Fruit fly (Drosophila melanogaster): ENCODE measurements around the gene Mrp4.

Mrp4 gene

DNA sequence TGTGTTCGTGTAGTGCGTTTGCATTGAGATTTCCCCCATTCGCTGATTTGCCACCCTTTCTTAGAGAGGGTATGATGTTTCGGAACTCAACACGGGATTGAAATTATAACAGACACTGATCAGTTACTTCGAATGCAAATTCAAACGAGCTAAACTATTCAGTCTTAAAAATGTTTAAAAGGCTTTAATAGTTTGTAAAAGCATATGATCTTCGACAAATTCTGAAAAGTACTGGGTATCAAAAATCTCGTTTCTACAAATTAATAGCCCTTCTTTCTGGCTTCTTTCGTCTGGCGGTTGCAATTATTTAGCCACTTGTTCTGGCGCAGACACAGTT is 13.2 kb downstream of the Mrp4 start (continued):
- no peak for TF ChIP-seq BEAF-32 (GFP tag; optimal IDR thresholded peaks at IDR 0.05)
- TF ChIP-seq CG14014 (GFP tag; IDR thresholded peaks at IDR 0.05) = peak; percentile 69
- TF ChIP-seq Nf-YA (GFP tag; IDR thresholded peaks at IDR 0.05) = peak; percentile 64; the same call in 1 of the 2 replicates
- no peak for TF ChIP-seq cad (GFP tag; optimal IDR thresholded peaks at IDR 0.05)
- TF ChIP-seq dmrt11E (tag; optimal IDR thresholded peaks at IDR 0.05) = peak; percentile 21
- peak; percentile 8; the same call in 1 of the 2 replicates for TF ChIP-seq Doc2 (GFP tag; IDR thresholded peaks at IDR 0.05)
- TF ChIP-seq CG6254 (GFP tag; optimal IDR thresholded peaks at IDR 0.05) = peak; percentile 27
- TF ChIP-seq CG6854 (GFP tag; optimal IDR thresholded peaks at IDR 0.05) = peak; percentile 27
- TF ChIP-seq CG11695 (GFP tag; IDR thresholded peaks at IDR 0.05) = peak; percentile 75
- no peak for TF ChIP-seq ato (GFP tag; IDR thresholded peaks at IDR 0.05; ENCODE audit: partially characterized antibody)
- TF ChIP-seq knrl (GFP tag; IDR thresholded peaks at IDR 0.05; ENCODE audit: partially characterized antibody) = no peak
- peak; percentile 60; the same call in 1 of the 3 replicates for TF ChIP-seq CG2889 (GFP tag; IDR thresholded peaks at IDR 0.05)
- TF ChIP-seq da (GFP tag; optimal IDR thresholded peaks at IDR 0.05) = no peak
- TF ChIP-seq sqz (GFP tag; optimal IDR thresholded peaks at IDR 0.05) = no peak
- TF ChIP-seq cas (GFP tag; IDR thresholded peaks at IDR 0.05) = no peak
- peak; percentile 46 for TF ChIP-seq CG10979 (tag; optimal IDR thresholded peaks at IDR 0.05)
- TF ChIP-seq Xbp1 (GFP tag; optimal IDR thresholded peaks at IDR 0.05) = peak; percentile 76
- no peak for TF ChIP-seq Adf1 (GFP tag; IDR thresholded peaks at IDR 0.05)
- TF ChIP-seq Neu2 (GFP tag; optimal IDR thresholded peaks at IDR 0.05; ENCODE audit: borderline replicate concordance) = no peak
- TF ChIP-seq CG33557 (GFP tag; optimal IDR thresholded peaks at IDR 0.05) = no peak
- peak; percentile 90 for TF ChIP-seq CG14441 (GFP tag; IDR thresholded peaks at IDR 0.05)
- no peak for TF ChIP-seq CG8359 (GFP tag; optimal IDR thresholded peaks at IDR 0.05; ENCODE audit: borderline replicate concordance)
- TF ChIP-seq eve (GFP tag; optimal IDR thresholded peaks at IDR 0.05) = no peak
- peak; percentile 32 for TF ChIP-seq CG10267 (tag; optimal IDR thresholded peaks at IDR 0.05)
- peak; percentile 23 for TF ChIP-seq Myb (GFP tag; optimal IDR thresholded peaks at IDR 0.05)
- peak; percentile 55 for TF ChIP-seq CG8924 (tag; optimal IDR thresholded peaks at IDR 0.05)
- TF ChIP-seq crol (GFP tag; IDR thresholded peaks at IDR 0.05) = no peak
- peak; percentile 14 for TF ChIP-seq CG31365 (tag; optimal IDR thresholded peaks at IDR 0.05)
- no peak for TF ChIP-seq Hand (GFP tag; optimal IDR thresholded peaks at IDR 0.05)
- no peak for TF ChIP-seq Gsc (GFP tag; IDR thresholded peaks at IDR 0.05)
- no peak for TF ChIP-seq MESR4 (GFP tag; optimal IDR thresholded peaks at IDR 0.05)
- TF ChIP-seq pb (GFP tag; optimal IDR thresholded peaks at IDR 0.05) = peak; percentile 55
- TF ChIP-seq B-H2 (GFP tag; optimal IDR thresholded peaks at IDR 0.05) = no peak
- no peak for TF ChIP-seq nau (GFP tag; optimal IDR thresholded peaks at IDR 0.05)
- peak; percentile 38 for TF ChIP-seq nom (GFP tag; optimal IDR thresholded peaks at IDR 0.05)
- no peak for TF ChIP-seq CG10431 (GFP tag; optimal IDR thresholded peaks at IDR 0.05)
- TF ChIP-seq CG18262 (tag; optimal IDR thresholded peaks at IDR 0.05) = peak; percentile 66
- TF ChIP-seq inv (GFP tag; IDR thresholded peaks at IDR 0.05; ENCODE audit: partially characterized antibody) = no peak
- TF ChIP-seq fd64A (GFP tag; optimal IDR thresholded peaks at IDR 0.05) = no peak
- peak; percentile 52 for TF ChIP-seq CG5245 (GFP tag; optimal IDR thresholded peaks at IDR 0.05)
- no peak for TF ChIP-seq lov (optimal IDR thresholded peaks at IDR 0.05)
- TF ChIP-seq lov (GFP tag; IDR thresholded peaks at IDR 0.05) = peak; percentile 62; the same call in 2 of the 3 replicates
- no peak for TF ChIP-seq CG3995 (GFP tag; optimal IDR thresholded peaks at IDR 0.05)
- TF ChIP-seq CG6272 (GFP tag; IDR thresholded peaks at IDR 0.05) = no peak
- TF ChIP-seq CG9932 (GFP tag; IDR thresholded peaks at IDR 0.05) = no peak
- no peak for TF ChIP-seq CG4707 (GFP tag; optimal IDR thresholded peaks at IDR 0.05)
- TF ChIP-seq CG18599 (GFP tag; optimal IDR thresholded peaks at IDR 0.05) = no peak
- peak; percentile 43 for TF ChIP-seq CG11398 (GFP tag; optimal IDR thresholded peaks at IDR 0.05)
- peak; percentile 68 for TF ChIP-seq bowl (GFP tag; IDR thresholded peaks at IDR 0.05)
- peak; percentile 31 for TF ChIP-seq CG9817 (tag; optimal IDR thresholded peaks at IDR 0.05)
- TF ChIP-seq CG11456 (GFP tag; IDR thresholded peaks at IDR 0.05) = peak; percentile 11; the same call in 1 of the 3 replicates
